Fruit fly (Drosophila melanogaster): ENCODE measurements around the gene Rrp1.

The Rrp1 gene

dm6 chr2L:2920641-2921040 lies 51.7 kb downstream of the Rrp1 start:
- TF ChIP-seq sv (GFP tag; optimal IDR thresholded peaks at IDR 0.05) (no peak), ey (GFP tag; optimal IDR thresholded peaks at IDR 0.05) (no peak), Myc (optimal IDR thresholded peaks at IDR 0.05) (no peak), Hnf4 (GFP tag; optimal IDR thresholded peaks at IDR 0.05) (no peak), N (GFP tag; optimal IDR thresholded peaks at IDR 0.05) (no peak), CG9705 (GFP tag; optimal IDR thresholded peaks at IDR 0.05) (no peak), br (GFP tag; optimal IDR thresholded peaks at IDR 0.05) (no peak), rgr (GFP tag; optimal IDR thresholded peaks at IDR 0.05) (no peak), CrebA (GFP tag; optimal IDR thresholded peaks at IDR 0.05; ENCODE audit: borderline replicate concordance) (no peak), Dfd (GFP tag; optimal IDR thresholded peaks at IDR 0.05) (no peak), Sp1 (GFP tag; optimal IDR thresholded peaks at IDR 0.05) (no peak), jim (GFP tag; optimal IDR thresholded peaks at IDR 0.05) (no peak), psq (GFP tag; optimal IDR thresholded peaks at IDR 0.05) (no peak), GATAd (GFP tag; optimal IDR thresholded peaks at IDR 0.05) (no peak), Rel (GFP tag; optimal IDR thresholded peaks at IDR 0.05) (no peak), Rel (tag; optimal IDR thresholded peaks at IDR 0.05) (no peak), h (GFP tag; optimal IDR thresholded peaks at IDR 0.05) (no peak), Jra (GFP tag; optimal IDR thresholded peaks at IDR 0.05) (no peak)

All from whole organism, wandering third instar larva.